Fruit fly (Drosophila melanogaster) Kc167 (cell line): ENCODE data around the gene Hexim.

ENCODE experiments used
- Sin3A ChIP-seq: fragments of >200 bp; optimal IDR thresholded peaks from 2 replicates; lab custom pipeline; 2018; ENCODE audit warnings: missing external identifiers
- h ChIP-seq: fragments of >200 bp; optimal IDR thresholded peaks from 3 replicates; lab custom pipeline; 2018; ENCODE audit warnings: missing external identifiers
- insv ChIP-seq: fragments of >200 bp; optimal IDR thresholded peaks from 3 replicates; lab custom pipeline; 2018; ENCODE audit warnings: missing external identifiers
- psq ChIP-seq: fragments of >200 bp; optimal IDR thresholded peaks from 2 replicates; lab custom pipeline; 2017; ENCODE audit warnings: missing external identifiers
- ttk ChIP-seq: sonication (Bioruptor generic); optimal IDR thresholded peaks from 2 replicates; lab custom pipeline; 2017; ENCODE audit warnings: missing external identifiers

- TF ChIP-seq insv (lab: Kevin White, UChicago): no peak
- TF ChIP-seq psq (lab: Kevin White, UChicago): no peak
- no peak for TF ChIP-seq h (lab: Kevin White, UChicago)
- TF ChIP-seq ttk (lab: Kevin White, UChicago): no peak
- no peak for TF ChIP-seq Sin3A (lab: Kevin White, UChicago)
Observed at dm6 chr3R:14707703-14708643, 48.7 kb downstream of the Hexim start.
